Fruit fly (Drosophila melanogaster) S2 (cell line): Measurements from ENCODE around the gene Cep97.

Experiments
- CG8478 ChIP-seq: fragments of >200 bp; optimal IDR thresholded peaks from 2 replicates; lab custom pipeline; 2018
- CTCF ChIP-seq, 2 experiments: fragments of >200 bp; optimal IDR thresholded peaks; 2 replicates each; lab custom pipeline; 2018

- TF ChIP-seq CG8478 (lab: Kevin White, UChicago) (no peak), CTCF (optimal IDR thresholded peaks at IDR 0.05; lab: Kevin White, UChicago) (no peak)
Observed at dm6 chr2L:3895951-3896833, 28.7 kb downstream of the Cep97 start.
